Worm (Caenorhabditis elegans) whole organism, late embryonic: ENCODE results near the gene F41G4.13.

Experiments
- F13H6.1 ChIP-seq: sonication (generic microtip); optimal IDR thresholded peaks from 2 replicates; lab custom pipeline; 2016; ENCODE audit warnings: missing genetic modification characterization, missing compliant biosample characterization
- ama-1 ChIP-seq: fragments of 150-350 bp; optimal IDR thresholded peaks from 2 replicates; lab custom pipeline; 2014
- ceh-14 ChIP-seq: sonication (generic microtip); optimal IDR thresholded peaks from 2 replicates; lab custom pipeline; 2016; ENCODE audit warnings: missing genotype, missing genetic modification characterization, missing compliant biosample characterization
- ceh-24 ChIP-seq: sonication (generic microtip); optimal IDR thresholded peaks from 2 replicates; lab custom pipeline; 2016; ENCODE audit warnings: mild to moderate bottlenecking, missing genetic modification characterization, missing compliant biosample characterization
- pros-1 ChIP-seq: fragments of 150-350 bp; optimal IDR thresholded peaks from 2 replicates; lab custom pipeline; 2014; ENCODE audit warnings: missing biosample characterization, missing genetic modification reagents, missing genetic modification characterization
- sox-4 ChIP-seq: sonication (generic microtip); optimal IDR thresholded peaks from 2 replicates; lab custom pipeline; 2017; ENCODE audit warnings: mild to moderate bottlenecking, missing genetic modification characterization, inconsistent platforms, missing compliant biosample characterization

ce11 chrX:16786021-16786488, 48.5 kb downstream of the F41G4.13 start, which contains the start of gene T01C8.2:
- TF ChIP-seq pros-1 (tag; lab: Kevin White, UChicago): no peak
- TF ChIP-seq ceh-14 (tag; lab: Kevin White, UChicago): no peak
- TF ChIP-seq F13H6.1 (tag; lab: Kevin White, UChicago): no peak
- TF ChIP-seq ceh-24 (tag; lab: Kevin White, UChicago): no peak
- TF ChIP-seq sox-4 (tag; lab: Kevin White, UChicago): no peak
- no peak for TF ChIP-seq ama-1
